Worm (Caenorhabditis elegans) whole organism, L4 larva: ENCODE results near the gene F40F8.5.

Experiments
- fos-1 ChIP-seq: fragments of 150-350 bp; optimal IDR thresholded peaks from 2 replicates; lab custom pipeline; 2014; ENCODE audit warnings: missing biosample characterization, missing genetic modification characterization
- hlh-30 ChIP-seq: sonication (generic microtip); optimal IDR thresholded peaks from 2 replicates; lab custom pipeline; 2017; ENCODE audit warnings: antibody characterized with exemption, mild to moderate bottlenecking, missing genetic modification characterization, missing compliant biosample characterization; ENCODE audit not compliant: insufficient read depth
- madf-5 ChIP-seq, 2 experiments: fragments of 200-800 bp; sonication (Bioruptor generic); IDR thresholded peaks; 2 replicates each; pipeline ENCODE4 v1.3.6; 2022; ENCODE audit warnings: missing compliant biosample characterization in 2 of 2, missing genetic modification characterization in 2 of 2
- nhr-28 ChIP-seq: fragments of 150-350 bp; optimal IDR thresholded peaks from 2 replicates; lab custom pipeline; 2014; ENCODE audit warnings: missing biosample characterization, missing genetic modification characterization
- skn-1 ChIP-seq: fragments of 150-350 bp; optimal IDR thresholded peaks from 2 replicates; lab custom pipeline; 2014; ENCODE audit warnings: missing biosample characterization, missing genetic modification characterization
- zag-1 ChIP-seq: fragments of 150-350 bp; optimal IDR thresholded peaks from 2 replicates; lab custom pipeline; 2014; ENCODE audit warnings: missing biosample characterization, missing genetic modification characterization

DNA sequence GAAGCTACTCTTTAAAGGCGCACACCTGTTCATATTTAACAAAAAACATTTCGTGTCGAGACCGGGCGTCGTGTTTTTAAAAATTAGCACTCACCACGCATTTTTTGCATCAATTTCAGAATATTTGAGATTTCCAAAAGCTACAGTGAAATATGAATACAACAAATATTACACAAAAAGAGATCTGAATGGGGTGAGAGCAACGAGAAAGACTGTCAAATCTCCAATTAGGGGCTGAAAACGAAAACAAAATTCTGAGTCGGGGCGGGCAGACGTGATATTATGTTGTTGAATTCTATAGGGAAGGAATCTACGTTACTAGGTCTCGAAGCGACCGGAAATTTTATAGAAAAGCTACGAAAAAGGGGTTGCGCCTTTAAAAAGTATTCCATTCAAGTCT is 31.1 kb downstream of the F40F8.5 start, which contains the start of gene C09H10.5:
- no peak for TF ChIP-seq madf-5 (GFP tag; IDR thresholded peaks at IDR 0.05; lab: Robert Waterston, UW)
- TF ChIP-seq nhr-28 (tag; lab: Kevin White, UChicago) = no peak
- no peak for TF ChIP-seq skn-1 (tag; lab: Kevin White, UChicago)
- no peak for TF ChIP-seq zag-1 (tag; lab: Kevin White, UChicago)
- no peak for TF ChIP-seq hlh-30 (tag; lab: Kevin White, UChicago)
- TF ChIP-seq fos-1 (tag; lab: Kevin White, UChicago) = no peak
